Fruit fly (Drosophila melanogaster) whole organism, embryonic: ENCODE data around the gene CG31638.

ENCODE experiments used
- Adf1 ChIP-seq: fragments of 200-800 bp; sonication (Bioruptor generic); IDR thresholded peaks from 2 replicates; pipeline ENCODE4 v1.3.6; 2022; ENCODE audit warnings: missing biosample characterization, missing genetic modification characterization
- Atf6 ChIP-seq: fragments of 200-800 bp; sonication (Bioruptor generic); IDR thresholded peaks from 2 replicates; pipeline ENCODE4 v1.3.6; 2022; ENCODE audit warnings: missing biosample characterization, missing genetic modification characterization
- Awh ChIP-seq: fragments of 200-800 bp; sonication (Bioruptor generic); IDR thresholded peaks from 2 replicates; pipeline ENCODE4, ENCODE4 v1.3.6; 2022; ENCODE audit warnings: missing biosample characterization, missing genetic modification characterization
- Blimp-1 ChIP-seq: fragments of 200-800 bp; sonication (Bioruptor generic); optimal IDR thresholded peaks from 3 replicates; lab custom pipeline; 2018; ENCODE audit warnings: missing biosample characterization, missing genetic modification characterization, mild to moderate bottlenecking, moderate library complexity, missing genetic modification reagents
- CG10321 ChIP-seq: fragments of 200-800 bp; sonication (Bioruptor generic); IDR thresholded peaks from 2 replicates; pipeline ENCODE4 v1.3.6; 2022; ENCODE audit warnings: missing biosample characterization, missing genetic modification characterization
- CG11504 ChIP-seq: fragments of 200-800 bp; sonication (Bioruptor generic); optimal IDR thresholded peaks from 3 replicates; lab custom pipeline; 2019; ENCODE audit warnings: missing biosample characterization, mild to moderate bottlenecking, missing genetic modification characterization, moderate library complexity
- CG11696 ChIP-seq: fragments of 200-800 bp; sonication (Bioruptor generic); IDR thresholded peaks from 2 replicates; pipeline ENCODE4 v1.3.6; 2022; ENCODE audit warnings: missing biosample characterization, missing genetic modification characterization
- CG12299 ChIP-seq: fragments of 200-800 bp; sonication (Bioruptor generic); optimal IDR thresholded peaks from 2 replicates; lab custom pipeline; 2018; ENCODE audit warnings: missing biosample characterization, mild to moderate bottlenecking, missing genetic modification characterization
- CG13624 ChIP-seq: fragments of 200-800 bp; sonication (Bioruptor generic); optimal IDR thresholded peaks from 2 replicates; lab custom pipeline; 2016; ENCODE audit warnings: missing biosample characterization, missing genetic modification characterization
- CG13894 ChIP-seq: fragments of 200-800 bp; sonication (Bioruptor generic); optimal IDR thresholded peaks from 3 replicates; lab custom pipeline; 2018; ENCODE audit warnings: missing biosample characterization, mild to moderate bottlenecking, missing genetic modification characterization, moderate library complexity
- CG15073 ChIP-seq: fragments of 200-800 bp; sonication (Bioruptor generic); optimal IDR thresholded peaks from 2 replicates; lab custom pipeline; 2016; ENCODE audit warnings: missing biosample characterization, missing genetic modification characterization
- CG17612 ChIP-seq: fragments of 200-800 bp; sonication (Bioruptor generic); IDR thresholded peaks from 2 replicates; pipeline ENCODE4 v1.3.6; 2022; ENCODE audit warnings: missing biosample characterization, missing genetic modification characterization
- CG17829 ChIP-seq: fragments of 200-800 bp; optimal IDR thresholded peaks from 2 replicates; lab custom pipeline; 2019; ENCODE audit warnings: missing biosample characterization, mild to moderate bottlenecking, missing genetic modification characterization, moderate library complexity
- CG18619 ChIP-seq: fragments of 200-800 bp; sonication (Bioruptor generic); optimal IDR thresholded peaks from 3 replicates; lab custom pipeline; 2017; ENCODE audit warnings: missing biosample characterization, mild to moderate bottlenecking, missing genetic modification characterization
- CG31441 ChIP-seq: fragments of 200-800 bp; sonication (Bioruptor generic); IDR thresholded peaks from 2 replicates; pipeline ENCODE4 v1.3.6; 2022; ENCODE audit warnings: missing biosample characterization, missing genetic modification characterization
- CG32532 ChIP-seq: fragments of 200-800 bp; sonication (Bioruptor generic); IDR thresholded peaks from 2 replicates; pipeline ENCODE4 v1.3.6; 2022; ENCODE audit warnings: missing biosample characterization, missing genetic modification characterization
- CG4282 ChIP-seq: fragments of 200-800 bp; sonication (Bioruptor generic); optimal IDR thresholded peaks from 2 replicates; lab custom pipeline; 2016; ENCODE audit warnings: missing biosample characterization, missing genetic modification characterization
- CG4360 ChIP-seq: fragments of 200-800 bp; sonication (Bioruptor generic); IDR thresholded peaks from 2 replicates; pipeline ENCODE4 v1.3.6; 2022; ENCODE audit warnings: missing biosample characterization, missing genetic modification characterization
- CG4730 ChIP-seq: fragments of 200-800 bp; sonication (Bioruptor generic); IDR thresholded peaks from 2 replicates; pipeline ENCODE4 v1.3.6; 2022; ENCODE audit warnings: missing biosample characterization, missing genetic modification characterization
- CG7271 ChIP-seq: fragments of 200-800 bp; sonication (Bioruptor generic); optimal IDR thresholded peaks from 2 replicates; lab custom pipeline; 2018; ENCODE audit warnings: missing biosample characterization, mild to moderate bottlenecking, missing genetic modification characterization, moderate library complexity
- CG7786 ChIP-seq: fragments of 200-800 bp; sonication (Bioruptor generic); optimal IDR thresholded peaks from 2 replicates; lab custom pipeline; 2016; ENCODE audit warnings: missing biosample characterization, missing genetic modification characterization
- CG7987 ChIP-seq: fragments of 200-800 bp; sonication (Bioruptor generic); optimal IDR thresholded peaks from 2 replicates; lab custom pipeline; 2018; ENCODE audit warnings: missing biosample characterization, mild to moderate bottlenecking, missing genetic modification characterization, moderate library complexity
- CG9797 ChIP-seq: fragments of 200-800 bp; sonication (Bioruptor generic); optimal IDR thresholded peaks from 3 replicates; lab custom pipeline; 2018; ENCODE audit warnings: missing biosample characterization, mild to moderate bottlenecking, missing genetic modification characterization
- CG9817 ChIP-seq: fragments of 200-800 bp; sonication (Bioruptor generic); optimal IDR thresholded peaks from 2 replicates; lab custom pipeline; 2018; ENCODE audit warnings: missing biosample characterization, mild to moderate bottlenecking, missing genetic modification characterization, moderate library complexity
- Deaf1 ChIP-seq: fragments of 200-800 bp; optimal IDR thresholded peaks from 3 replicates; lab custom pipeline; 2019; ENCODE audit warnings: missing biosample characterization, mild to moderate bottlenecking, missing genetic modification characterization, moderate library complexity
- Dek ChIP-seq: fragments of 200-800 bp; sonication (Bioruptor generic); optimal IDR thresholded peaks from 3 replicates; lab custom pipeline; 2019; ENCODE audit warnings: missing biosample characterization, mild to moderate bottlenecking, missing genetic modification characterization, moderate library complexity
- Ets97D ChIP-seq: fragments of 200-800 bp; sonication (Bioruptor generic); optimal IDR thresholded peaks from 3 replicates; lab custom pipeline; 2016; ENCODE audit warnings: missing biosample characterization, missing genetic modification characterization
- Fer1 ChIP-seq: fragments of 200-800 bp; sonication (Bioruptor generic); optimal IDR thresholded peaks from 2 replicates; lab custom pipeline; 2017; ENCODE audit warnings: missing biosample characterization, mild to moderate bottlenecking, missing genetic modification characterization
- HmgD ChIP-seq: fragments of 200-800 bp; sonication (Bioruptor generic); optimal IDR thresholded peaks from 3 replicates; lab custom pipeline; 2016; ENCODE audit warnings: missing biosample characterization, missing genetic modification characterization
- HmgZ ChIP-seq: fragments of 200-800 bp; sonication (Bioruptor generic); optimal IDR thresholded peaks from 2 replicates; lab custom pipeline; 2018; ENCODE audit warnings: missing biosample characterization, mild to moderate bottlenecking, missing genetic modification characterization
- Hmx ChIP-seq: fragments of 200-800 bp; sonication (Bioruptor generic); optimal IDR thresholded peaks from 2 replicates; lab custom pipeline; 2016; ENCODE audit warnings: missing biosample characterization, missing genetic modification characterization
- MESR4 ChIP-seq: fragments of 200-800 bp; sonication (Bioruptor generic); optimal IDR thresholded peaks from 2 replicates; lab custom pipeline; 2018; ENCODE audit warnings: missing biosample characterization, mild to moderate bottlenecking, missing genetic modification characterization, moderate library complexity
- Med ChIP-seq: fragments of 200-800 bp; sonication (Bioruptor generic); peaks from one replicate; lab custom pipeline; 2016; ENCODE audit warnings: missing biosample characterization, missing genetic modification characterization, mild to moderate bottlenecking, inconsistent platforms, moderate library complexity
- YL-1 ChIP-seq: fragments of 200-800 bp; sonication (Bioruptor generic); optimal IDR thresholded peaks from 3 replicates; lab custom pipeline; 2017; ENCODE audit warnings: missing biosample characterization, mild to moderate bottlenecking, missing genetic modification characterization
- cg ChIP-seq: fragments of 200-800 bp; sonication (Bioruptor generic); optimal IDR thresholded peaks from 3 replicates; lab custom pipeline; 2019; ENCODE audit warnings: missing biosample characterization, mild to moderate bottlenecking, missing genetic modification characterization, moderate library complexity
- croc ChIP-seq: fragments of 200-800 bp; sonication (Bioruptor generic); conservative IDR thresholded peaks from 3 replicates; pipeline ENCODE4 v1.3.6; 2022; ENCODE audit warnings: missing biosample characterization, missing genetic modification characterization
- dan ChIP-seq: fragments of 200-800 bp; sonication (Bioruptor generic); IDR thresholded peaks from 2 replicates; pipeline ENCODE4 v1.3.6; 2022; ENCODE audit warnings: missing biosample characterization, missing genetic modification characterization
- danr ChIP-seq: fragments of 200-800 bp; sonication (Bioruptor generic); IDR thresholded peaks from 2 replicates; pipeline ENCODE4 v1.3.6; 2022; ENCODE audit warnings: missing biosample characterization, missing genetic modification characterization
- eve ChIP-seq, 2 experiments: fragments of >200 bp; optimal IDR thresholded peaks; 2 replicates each; lab custom pipeline; 2017; ENCODE audit warnings: missing biosample characterization in 2 of 2, missing genetic modification characterization in 2 of 2
- exex ChIP-seq: fragments of 200-800 bp; sonication (Bioruptor generic); optimal IDR thresholded peaks from 4 replicates; lab custom pipeline; 2018; ENCODE audit warnings: missing biosample characterization, mild to moderate bottlenecking, missing genetic modification characterization, moderate library complexity
- ftz-f1 ChIP-seq: fragments of 200-800 bp; sonication (Bioruptor generic); optimal IDR thresholded peaks from 2 replicates; lab custom pipeline; 2016; ENCODE audit warnings: missing biosample characterization, missing genetic modification characterization
- grau ChIP-seq: fragments of 200-800 bp; optimal IDR thresholded peaks from 3 replicates; lab custom pipeline; 2019; ENCODE audit warnings: missing biosample characterization, mild to moderate bottlenecking, missing genetic modification characterization, moderate library complexity
- inv ChIP-seq: fragments of 200-800 bp; sonication (Bioruptor generic); IDR thresholded peaks from 2 replicates; pipeline ENCODE4 v1.3.6; 2022; ENCODE audit warnings: missing biosample characterization, missing genetic modification characterization; ENCODE audit not compliant: partially characterized antibody
- ken ChIP-seq: fragments of 200-800 bp; sonication (Bioruptor generic); IDR thresholded peaks from 3 replicates; pipeline ENCODE4 v1.3.6; 2022; ENCODE audit warnings: missing biosample characterization, missing genetic modification characterization
- org-1 ChIP-seq: fragments of 200-800 bp; sonication (Bioruptor generic); optimal IDR thresholded peaks from 2 replicates; lab custom pipeline; 2017; ENCODE audit warnings: missing biosample characterization, missing genetic modification characterization
- run ChIP-seq: fragments of 200-800 bp; sonication (Bioruptor generic); optimal IDR thresholded peaks from 3 replicates; lab custom pipeline; 2018; ENCODE audit warnings: missing biosample characterization, mild to moderate bottlenecking, missing genetic modification characterization
- stwl ChIP-seq: fragments of 200-800 bp; sonication (Bioruptor generic); optimal IDR thresholded peaks from 3 replicates; lab custom pipeline; 2018; ENCODE audit warnings: missing biosample characterization, mild to moderate bottlenecking, missing genetic modification characterization, moderate library complexity
- tll ChIP-seq, 2 experiments: fragments of 200-800 bp in 1 of 2; fragments of >200 bp in 1 of 2; sonication (Bioruptor generic) in 1 of 2; optimal IDR thresholded peaks; 2 replicates each; lab custom pipeline; 2017 to 2019; ENCODE audit warnings: missing biosample characterization in 2 of 2, missing genetic modification characterization in 2 of 2, mild to moderate bottlenecking in 1 of 2, moderate library complexity in 1 of 2
- zen2 ChIP-seq: fragments of 200-800 bp; sonication (Bioruptor generic); IDR thresholded peaks from 3 replicates; pipeline ENCODE4 v1.3.6; 2022; ENCODE audit warnings: missing biosample characterization, missing genetic modification characterization; ENCODE audit not compliant: partially characterized antibody
- zfh2 ChIP-seq: fragments of 200-800 bp; sonication (Bioruptor generic); optimal IDR thresholded peaks from 2 replicates; lab custom pipeline; 2016; ENCODE audit warnings: missing biosample characterization, missing genetic modification characterization

The CG31638 gene

DNA sequence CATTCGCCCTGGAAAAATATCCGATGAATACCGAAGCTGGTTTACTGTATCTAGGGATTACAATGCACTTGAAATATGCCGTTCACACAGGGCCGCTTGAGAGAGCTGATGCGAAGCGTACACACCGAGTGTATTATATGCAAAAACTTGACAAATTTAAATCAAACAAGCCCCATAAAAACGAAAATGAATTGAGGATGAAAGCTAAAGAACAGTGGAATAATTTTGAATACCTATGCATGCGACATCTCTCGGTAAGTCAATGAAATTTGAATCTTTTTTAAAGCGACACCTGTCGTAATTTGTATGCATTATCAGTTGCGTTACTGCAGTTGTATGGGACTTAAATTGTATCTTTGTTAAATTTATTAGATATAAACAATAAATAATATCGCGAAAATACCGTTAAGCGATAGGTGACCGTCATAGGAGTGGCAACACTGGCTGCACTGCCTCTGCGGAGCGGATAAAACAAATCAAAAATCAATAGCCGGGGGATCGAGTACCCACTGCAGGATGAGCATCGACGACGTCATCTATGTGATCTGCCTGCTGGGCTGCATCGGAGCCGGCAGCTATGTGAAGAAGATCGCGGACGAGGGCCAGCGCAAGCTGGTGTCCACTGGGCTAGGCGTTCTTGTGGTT lies 34.8 kb upstream of the CG31638 start, which contains the start of gene frj (continued):
- TF ChIP-seq exex (tag; lab: Kevin White, UChicago), result peak; percentile 10
- peak; percentile 94 for TF ChIP-seq CG9797
- no peak for TF ChIP-seq cg (GFP tag; lab: Kevin White, UChicago)
- TF ChIP-seq zen2 (GFP tag; lab: Robert Waterston, UW), result peak; percentile 33; the same call in 1 of the 3 replicates
- peak; percentile 76 for TF ChIP-seq HmgD
- peak; percentile 55 for TF ChIP-seq Blimp-1 (GFP tag; lab: Kevin White, UChicago)
- TF ChIP-seq CG17612 (GFP tag; lab: Robert Waterston, UW), result no peak
- peak; percentile 62 for TF ChIP-seq CG9817
- TF ChIP-seq CG15073 (GFP tag; lab: Kevin White, UChicago), result no peak
- TF ChIP-seq inv (GFP tag; lab: Robert Waterston, UW), result peak; percentile 52; the same call in 1 of the 2 replicates
- peak; percentile 51 for TF ChIP-seq YL-1 (GFP tag; lab: Kevin White, UChicago)
- TF ChIP-seq CG4730 (GFP tag; lab: Robert Waterston, UW), result peak; percentile 41; the same call in 1 of the 2 replicates
- no peak for TF ChIP-seq CG10321
- TF ChIP-seq Med, result peak; percentile 93
- peak; percentile 65 for TF ChIP-seq CG17829
- TF ChIP-seq org-1 (GFP tag; lab: Kevin White, UChicago), result no peak
- peak; percentile 70 for TF ChIP-seq CG7786 (GFP tag; lab: Kevin White, UChicago)
- no peak for TF ChIP-seq dan (GFP tag; lab: Robert Waterston, UW)
- TF ChIP-seq CG32532, result peak; percentile 77
- TF ChIP-seq CG18619 (GFP tag; lab: Kevin White, UChicago), result peak; percentile 45
- TF ChIP-seq Fer1 (GFP tag; lab: Kevin White, UChicago), result no peak
- peak; percentile 90 for TF ChIP-seq Ets97D (GFP tag; lab: Kevin White, UChicago)
- peak in 1 of 2 experiments; percentile 91 for TF ChIP-seq tll (GFP tag; optimal IDR thresholded peaks at IDR 0.05; lab: Kevin White, UChicago)
- no peak for TF ChIP-seq CG4360 (GFP tag; lab: Robert Waterston, UW)
- TF ChIP-seq CG12299 (tag; lab: Kevin White, UChicago), result peak; percentile 62
- TF ChIP-seq grau (tag; lab: Kevin White, UChicago), result peak; percentile 77
- TF ChIP-seq CG11696 (GFP tag; lab: Robert Waterston, UW), result no peak
- TF ChIP-seq Hmx (GFP tag; lab: Kevin White, UChicago), result no peak
- no peak for TF ChIP-seq danr (GFP tag; lab: Robert Waterston, UW)
- TF ChIP-seq CG4282 (GFP tag; lab: Kevin White, UChicago), result peak; percentile 66
- TF ChIP-seq run (tag; lab: Kevin White, UChicago), result no peak
- peak; percentile 73 for TF ChIP-seq CG31441 (GFP tag; lab: Robert Waterston, UW)
- TF ChIP-seq CG13624 (GFP tag; lab: Kevin White, UChicago), result peak; percentile 68
- TF ChIP-seq croc (GFP tag; lab: Robert Waterston, UW), result peak; percentile 30; the same call in 1 of the 3 replicates
- TF ChIP-seq eve (GFP tag; optimal IDR thresholded peaks at IDR 0.05; lab: Kevin White, UChicago), result no peak
- TF ChIP-seq CG11504 (tag; lab: Kevin White, UChicago), result no peak
- TF ChIP-seq Deaf1 (tag; lab: Kevin White, UChicago), result peak; percentile 19
- no peak for TF ChIP-seq ftz-f1
- peak; percentile 74; the same call in 2 of the 3 replicates for TF ChIP-seq ken (GFP tag; lab: Robert Waterston, UW)
- no peak for TF ChIP-seq CG7271 (tag; lab: Kevin White, UChicago)
- TF ChIP-seq Atf6, result 0 out of 2 replicates have a peak, but pooled peaks have one; percentile 8
- peak; percentile 49 for TF ChIP-seq HmgZ
- no peak for TF ChIP-seq Awh
- peak; percentile 29 for TF ChIP-seq MESR4
- no peak for TF ChIP-seq CG7987 (GFP tag; lab: Kevin White, UChicago)
- peak; percentile 57 for TF ChIP-seq Dek
- peak; percentile 68 for TF ChIP-seq zfh2 (GFP tag; lab: Kevin White, UChicago)
- TF ChIP-seq Adf1, result no peak
- TF ChIP-seq CG13894 (tag; lab: Kevin White, UChicago), result peak; percentile 51
- TF ChIP-seq stwl (tag; lab: Kevin White, UChicago), result peak; percentile 68
